Fruit fly (Drosophila melanogaster): Measurements from ENCODE around the gene NijC.

- TF ChIP-seq ttk (optimal IDR thresholded peaks at IDR 0.05) = no peak
- no peak for TF ChIP-seq Sin3A (optimal IDR thresholded peaks at IDR 0.05)
- no peak for TF ChIP-seq insv (optimal IDR thresholded peaks at IDR 0.05)
- TF ChIP-seq Myc (optimal IDR thresholded peaks at IDR 0.05) = no peak
Measured at dm6 chr3R:12694742-12695141, at the start of gene NijC, which contains the start of gene CG14391.
